Fruit fly (Drosophila melanogaster): ENCODE data around the gene CG9396.

Gene CG9396

dm6 chr3R:9586663-9587248, 15.3 kb upstream of the CG9396 start, which contains the start of gene P58IPK (continued):
- peak; percentile 72 for TF ChIP-seq CG17186 (GFP tag; optimal IDR thresholded peaks at IDR 0.05)
- peak; percentile 83 for TF ChIP-seq CG2129 (GFP tag; IDR thresholded peaks at IDR 0.05; ENCODE audit: partially characterized antibody)
- TF ChIP-seq sens-2 (GFP tag; IDR thresholded peaks at IDR 0.05) = no peak
- no peak for TF ChIP-seq Lpt (GFP tag; optimal IDR thresholded peaks at IDR 0.05)
- peak; percentile 37 for TF ChIP-seq HHEX (GFP tag; optimal IDR thresholded peaks at IDR 0.05)
- TF ChIP-seq ato (GFP tag; IDR thresholded peaks at IDR 0.05; ENCODE audit: partially characterized antibody) = peak; percentile 88
- TF ChIP-seq CG7928 (GFP tag; optimal IDR thresholded peaks at IDR 0.05) = peak; percentile 44
- TF ChIP-seq CG31441 (GFP tag; IDR thresholded peaks at IDR 0.05) = peak; percentile 94
- TF ChIP-seq Vsx1 (GFP tag; optimal IDR thresholded peaks at IDR 0.05) = no peak
- peak; percentile 67 for TF ChIP-seq pum (GFP tag; optimal IDR thresholded peaks at IDR 0.05)
- TF ChIP-seq Tbp (GFP tag; optimal IDR thresholded peaks at IDR 0.05) = no peak
- TF ChIP-seq CG1529 (GFP tag; optimal IDR thresholded peaks at IDR 0.05) = no peak
- peak; percentile 67 for TF ChIP-seq maf-S (GFP tag; optimal IDR thresholded peaks at IDR 0.05)
- TF ChIP-seq salm (tag; optimal IDR thresholded peaks at IDR 0.05) = no peak
- peak; percentile 89 for TF ChIP-seq Rfx (GFP tag; IDR thresholded peaks at IDR 0.05)
- TF ChIP-seq CG6272 (GFP tag; IDR thresholded peaks at IDR 0.05) = peak; percentile 80
- TF ChIP-seq ash1 (GFP tag; optimal IDR thresholded peaks at IDR 0.05) = peak; percentile 40
- TF ChIP-seq Nf-YB (GFP tag; optimal IDR thresholded peaks at IDR 0.05) = peak; percentile 27
- peak; percentile 69 for TF ChIP-seq Bdp1 (GFP tag; optimal IDR thresholded peaks at IDR 0.05)
- peak; percentile 65 for TF ChIP-seq CG18011 (GFP tag; optimal IDR thresholded peaks at IDR 0.05)
- TF ChIP-seq Dad (GFP tag; optimal IDR thresholded peaks at IDR 0.05) = peak; percentile 72
- peak; percentile 20; the same call in 1 of the 2 replicates for TF ChIP-seq CG4730 (GFP tag; IDR thresholded peaks at IDR 0.05)
- TF ChIP-seq Adf1 (GFP tag; IDR thresholded peaks at IDR 0.05) = peak; percentile 66
- peak; percentile 54 for TF ChIP-seq CG18599 (GFP tag; optimal IDR thresholded peaks at IDR 0.05)
- TF ChIP-seq knrl (GFP tag; IDR thresholded peaks at IDR 0.05; ENCODE audit: partially characterized antibody) = peak; percentile 96
- TF ChIP-seq Mrtf (GFP tag; IDR thresholded peaks at IDR 0.05) = peak; percentile 57; the same call in 1 of the 3 replicates
- peak; percentile 76 for TF ChIP-seq ssp (GFP tag; IDR thresholded peaks at IDR 0.05)
- TF ChIP-seq CG7987 (GFP tag; optimal IDR thresholded peaks at IDR 0.05) = peak; percentile 67
- TF ChIP-seq bab2 (GFP tag; optimal IDR thresholded peaks at IDR 0.05) = peak; percentile 70
- peak; percentile 57 for TF ChIP-seq CG34376 (GFP tag; optimal IDR thresholded peaks at IDR 0.05)
- peak; percentile 74 for TF ChIP-seq ems (GFP tag; optimal IDR thresholded peaks at IDR 0.05)
- TF ChIP-seq CG31224 (GFP tag; IDR thresholded peaks at IDR 0.05) = no peak
- TF ChIP-seq CG13775 (GFP tag; optimal IDR thresholded peaks at IDR 0.05) = peak; percentile 36
- TF ChIP-seq CG43689 (GFP tag; IDR thresholded peaks at IDR 0.05) = no peak
- TF ChIP-seq CG8765 (GFP tag; IDR thresholded peaks at IDR 0.05) = no peak
- TF ChIP-seq CG15011 (GFP tag; optimal IDR thresholded peaks at IDR 0.05) = no peak
- TF ChIP-seq NK7.1 (GFP tag; optimal IDR thresholded peaks at IDR 0.05) = peak; percentile 19
- no peak for TF ChIP-seq BtbVII (GFP tag; optimal IDR thresholded peaks at IDR 0.05)
- peak; percentile 68 for TF ChIP-seq Dip3 (GFP tag; optimal IDR thresholded peaks at IDR 0.05)
- peak; percentile 23 for TF ChIP-seq CG10654 (GFP tag; optimal IDR thresholded peaks at IDR 0.05)
- TF ChIP-seq Abd-B (GFP tag; optimal IDR thresholded peaks at IDR 0.05) = peak; percentile 53
- TF ChIP-seq tup (GFP tag; optimal IDR thresholded peaks at IDR 0.05) = no peak
- TF ChIP-seq zen (tag; optimal IDR thresholded peaks at IDR 0.05) = no peak
- TF ChIP-seq CG16863 (GFP tag; optimal IDR thresholded peaks at IDR 0.05) = peak; percentile 45
- TF ChIP-seq Six4 (GFP tag; optimal IDR thresholded peaks at IDR 0.05) = no peak
- TF ChIP-seq CG6254 (GFP tag; optimal IDR thresholded peaks at IDR 0.05) = no peak
- TF ChIP-seq ewg (GFP tag; optimal IDR thresholded peaks at IDR 0.05) = peak; percentile 19
- TF ChIP-seq CG12942 (GFP tag; optimal IDR thresholded peaks at IDR 0.05) = peak; percentile 47
- no peak for TF ChIP-seq usp (GFP tag; optimal IDR thresholded peaks at IDR 0.05)
- TF ChIP-seq CG17385 (GFP tag; optimal IDR thresholded peaks at IDR 0.05) = peak; percentile 4
- TF ChIP-seq vfl (GFP tag; optimal IDR thresholded peaks at IDR 0.05) = peak; percentile 65

All from whole organism, embryonic.